Worm (Caenorhabditis elegans) whole organism, early embryonic: ENCODE results near the gene sym-1.
A peak's percentile ranks its signal among the peaks of the same experiment; 100 is the strongest.

Source experiments
- B0310.2 ChIP-seq: sonication (generic microtip); optimal IDR thresholded peaks from 2 replicates; lab custom pipeline; 2016; ENCODE audit warnings: mild to moderate bottlenecking, missing genetic modification characterization, missing compliant biosample characterization
- F13C5.2 ChIP-seq: sonication (generic microtip); optimal IDR thresholded peaks from 2 replicates; lab custom pipeline; 2017; ENCODE audit warnings: mild to moderate bottlenecking, missing genetic modification characterization, inconsistent platforms, missing compliant biosample characterization
- aly-1 ChIP-seq: sonication (generic microtip); optimal IDR thresholded peaks from 2 replicates; lab custom pipeline; 2016; ENCODE audit warnings: missing genetic modification characterization, missing compliant biosample characterization
- ama-1 ChIP-seq: fragments of 150-350 bp; optimal IDR thresholded peaks from 2 replicates; lab custom pipeline; 2014
- ceh-13 ChIP-seq: fragments of 200-800 bp; sonication (Bioruptor generic); optimal IDR thresholded peaks from 2 replicates; lab custom pipeline; 2018; ENCODE audit warnings: mild to moderate bottlenecking, missing genetic modification characterization, missing compliant biosample characterization
- ceh-36 ChIP-seq: sonication (generic microtip); optimal IDR thresholded peaks from 2 replicates; lab custom pipeline; 2016; ENCODE audit warnings: missing genetic modification characterization, inconsistent platforms, missing compliant biosample characterization
- ets-7 ChIP-seq: sonication (generic microtip); optimal IDR thresholded peaks from 2 replicates; lab custom pipeline; 2016; ENCODE audit warnings: missing genotype, missing genetic modification characterization, missing compliant biosample characterization
- flt-1 ChIP-seq: fragments of 200-800 bp; sonication (Bioruptor generic); IDR thresholded peaks from 2 replicates; pipeline ENCODE4 v1.3.6; 2022; ENCODE audit warnings: missing genetic modification characterization, missing compliant biosample characterization
- hmbx-1 ChIP-seq: sonication (generic microtip); optimal IDR thresholded peaks from 2 replicates; lab custom pipeline; 2016; ENCODE audit warnings: mild to moderate bottlenecking, missing genetic modification characterization, missing compliant biosample characterization
- hmg-4 ChIP-seq: fragments of 200-800 bp; sonication (Bioruptor generic); optimal IDR thresholded peaks from 2 replicates; lab custom pipeline; 2018; ENCODE audit warnings: mild to moderate bottlenecking, missing genetic modification characterization, missing compliant biosample characterization
- hnd-1 ChIP-seq: sonication (generic microtip); optimal IDR thresholded peaks from 2 replicates; lab custom pipeline; 2016; ENCODE audit warnings: missing genetic modification characterization, missing compliant biosample characterization
- pes-1 ChIP-seq: fragments of 200-800 bp; sonication (Bioruptor generic); IDR thresholded peaks from 2 replicates; pipeline ENCODE4 v1.3.6; 2022; ENCODE audit warnings: missing genetic modification reagents, missing genetic modification characterization, missing compliant biosample characterization
- scrt-1 ChIP-seq: fragments of 200-800 bp; sonication (Bioruptor generic); IDR thresholded peaks from 2 replicates; pipeline ENCODE4 v1.3.6; 2022; ENCODE audit warnings: missing genetic modification characterization, missing compliant biosample characterization
- sea-1 ChIP-seq: fragments of 200-800 bp; sonication (Bioruptor generic); conservative IDR thresholded peaks from 2 replicates; pipeline ENCODE4 v1.3.6; 2022; ENCODE audit warnings: missing genetic modification characterization, missing compliant biosample characterization
- tbx-11 ChIP-seq: fragments of 200-800 bp; sonication (Bioruptor generic); IDR thresholded peaks from 2 replicates; pipeline ENCODE4 v1.3.6; 2022; ENCODE audit warnings: missing genetic modification characterization, missing compliant biosample characterization
- tbx-37 ChIP-seq: fragments of 200-800 bp; sonication (Bioruptor generic); conservative IDR thresholded peaks from 2 replicates; pipeline ENCODE4 v1.3.6; 2022; ENCODE audit warnings: missing genetic modification reagents, missing genetic modification characterization, missing compliant biosample characterization
- tra-4 ChIP-seq: sonication (generic microtip); optimal IDR thresholded peaks from 2 replicates; lab custom pipeline; 2017; ENCODE audit warnings: missing genetic modification characterization, missing compliant biosample characterization

Gene sym-1

ce11 chrX:14589051-14589736 is 7.8 kb downstream of the sym-1 start, which contains the start of the genes C44H4.4 and tap-1:
Gene C44H4.4 (minus strand): TSS chrX:14589101.
Gene tap-1 (plus strand): TSS chrX:14589624.
- TF ChIP-seq ceh-13 (GFP tag; lab: Kevin White, UChicago) (no peak), tbx-37 (no peak), F13C5.2 (peak; percentile 42), hmg-4 (GFP tag; lab: Kevin White, UChicago) (no peak)

- TF ChIP-seq B0310.2 (tag; lab: Kevin White, UChicago) (no peak), scrt-1 (no peak), flt-1 (no peak), hnd-1 (no peak), ets-7 (tag; lab: Kevin White, UChicago) (no peak), ceh-36 (tag; lab: Kevin White, UChicago) (no peak), hmg-4 (GFP tag; lab: Kevin White, UChicago) (no peak), aly-1 (tag; lab: Kevin White, UChicago) (no peak)
These were observed 11.8 kb downstream of the sym-1 start for ce11 chrX:14593206-14593605.

- TF ChIP-seq ceh-13 (GFP tag; lab: Kevin White, UChicago): no peak
- TF ChIP-seq B0310.2 (tag; lab: Kevin White, UChicago): no peak
- TF ChIP-seq tra-4 (tag; lab: Kevin White, UChicago): no peak
- TF ChIP-seq scrt-1: no peak
- TF ChIP-seq tbx-11 (GFP tag; lab: Robert Waterston, UW): no peak
These were observed 13.4 kb downstream of the sym-1 start, which contains the start of gene C44H4.8 for ce11 chrX:14594825-14595224. Gene C44H4.8 (plus strand): TSS chrX:14595125.

ce11 chrX:14599245-14599644 is 17.8 kb downstream of the sym-1 start, which contains the start of gene C44H4.6:
Gene C44H4.6 (minus strand): TSS chrX:14599345.
- TF ChIP-seq pes-1: no peak
- no peak for TF ChIP-seq tbx-37
- TF ChIP-seq tra-4 (tag; lab: Kevin White, UChicago): no peak

ce11 chrX:14602676-14603075 is 21.3 kb downstream of the sym-1 start, which contains the start of gene eor-2:
Gene eor-2 (plus strand): TSS chrX:14603017.
- TF ChIP-seq F13C5.2 (peak; percentile 27), tbx-37 (no peak), flt-1 (peak; percentile 3; the same call in 1 of the 2 replicates)

- TF ChIP-seq flt-1: no peak
- no peak for TF ChIP-seq ceh-13 (GFP tag; lab: Kevin White, UChicago)
- TF ChIP-seq scrt-1: no peak
- TF ChIP-seq sea-1: no peak
- TF ChIP-seq ama-1: no peak
- no peak for TF ChIP-seq aly-1 (tag; lab: Kevin White, UChicago)
- TF ChIP-seq tbx-37: no peak
- TF ChIP-seq tbx-11 (GFP tag; lab: Robert Waterston, UW): no peak
- TF ChIP-seq pes-1: no peak
- no peak for TF ChIP-seq ets-7 (tag; lab: Kevin White, UChicago)
These were observed 26.3 kb downstream of the sym-1 start for ce11 chrX:14607770-14608169.

- TF ChIP-seq pes-1 (no peak), ceh-13 (GFP tag; lab: Kevin White, UChicago) (no peak), tbx-37 (no peak), tbx-11 (GFP tag; lab: Robert Waterston, UW) (no peak), aly-1 (tag; lab: Kevin White, UChicago) (peak; percentile 63), B0310.2 (tag; lab: Kevin White, UChicago) (no peak), hmbx-1 (no peak), ets-7 (tag; lab: Kevin White, UChicago) (no peak), flt-1 (no peak), F13C5.2 (no peak), sea-1 (no peak), scrt-1 (no peak), hmg-4 (GFP tag; lab: Kevin White, UChicago) (peak; percentile 15), hnd-1 (no peak), ama-1 (no peak)
These were observed 28.8 kb downstream of the sym-1 start for ce11 chrX:14610093-14610763.

ce11 chrX:14611074-14611473 is 29.7 kb downstream of the sym-1 start, which contains the start of gene rbc-1:
Gene rbc-1 (plus strand): TSS chrX:14611374.
- TF ChIP-seq hmbx-1 (no peak), tbx-11 (GFP tag; lab: Robert Waterston, UW) (no peak), scrt-1 (no peak), pes-1 (no peak), sea-1 (no peak), ets-7 (tag; lab: Kevin White, UChicago) (no peak), tbx-37 (no peak), ama-1 (no peak), aly-1 (tag; lab: Kevin White, UChicago) (no peak), hmg-4 (GFP tag; lab: Kevin White, UChicago) (no peak), B0310.2 (tag; lab: Kevin White, UChicago) (no peak), F13C5.2 (no peak), ceh-13 (GFP tag; lab: Kevin White, UChicago) (no peak), tra-4 (tag; lab: Kevin White, UChicago) (no peak)

ce11 chrX:14621207-14621606 is 39.8 kb downstream of the sym-1 start:
- TF ChIP-seq F13C5.2: no peak
- TF ChIP-seq pes-1: no peak
- no peak for TF ChIP-seq B0310.2 (tag; lab: Kevin White, UChicago)
- no peak for TF ChIP-seq tbx-37
- TF ChIP-seq hmg-4 (GFP tag; lab: Kevin White, UChicago): no peak
- no peak for TF ChIP-seq tra-4 (tag; lab: Kevin White, UChicago)
